Fruit fly (Drosophila melanogaster) whole organism, prepupa: ENCODE measurements around the gene CG31050.
A peak's percentile ranks its signal among the peaks of the same experiment; 100 is the strongest.

ENCODE experiments used
- Blimp-1 ChIP-seq: fragments of 200-800 bp; sonication (Bioruptor generic); optimal IDR thresholded peaks from 3 replicates; lab custom pipeline; 2017; ENCODE audit warnings: missing biosample characterization, missing genetic modification characterization, mild to moderate bottlenecking, moderate library complexity, missing genetic modification reagents
- CG10669 ChIP-seq: fragments of 200-800 bp; sonication (Bioruptor generic); optimal IDR thresholded peaks from 3 replicates; lab custom pipeline; 2018; ENCODE audit warnings: missing biosample characterization, mild to moderate bottlenecking, missing genetic modification characterization, moderate library complexity
- CG11294 ChIP-seq: fragments of 200-800 bp; sonication (Bioruptor generic); IDR thresholded peaks from 2 replicates; pipeline ENCODE4 v1.3.6; 2022; ENCODE audit warnings: missing biosample characterization, missing genetic modification characterization
- CG11902 ChIP-seq: fragments of 200-800 bp; sonication (Bioruptor generic); optimal IDR thresholded peaks from 3 replicates; lab custom pipeline; 2016; ENCODE audit warnings: missing biosample characterization, missing genetic modification characterization
- CG15336 ChIP-seq: fragments of 200-800 bp; sonication (Bioruptor generic); IDR thresholded peaks from 2 replicates; pipeline ENCODE4 v1.3.6; 2022; ENCODE audit warnings: missing biosample characterization, missing genetic modification characterization
- CG1621 ChIP-seq: fragments of 200-800 bp; sonication (Bioruptor generic); optimal IDR thresholded peaks from 3 replicates; lab custom pipeline; 2018; ENCODE audit warnings: missing biosample characterization, mild to moderate bottlenecking, missing genetic modification characterization
- CG3032 ChIP-seq: fragments of 200-800 bp; optimal IDR thresholded peaks from 2 replicates; lab custom pipeline; 2019; ENCODE audit warnings: missing biosample characterization, mild to moderate bottlenecking, missing genetic modification characterization, moderate library complexity
- CG31627 ChIP-seq: fragments of 200-800 bp; sonication (Bioruptor generic); optimal IDR thresholded peaks from 3 replicates; lab custom pipeline; 2016; ENCODE audit warnings: missing biosample characterization, missing genetic modification characterization
- CG32006 ChIP-seq: fragments of 200-800 bp; sonication (Bioruptor generic); optimal IDR thresholded peaks from 3 replicates; lab custom pipeline; 2017; ENCODE audit warnings: missing biosample characterization, mild to moderate bottlenecking, missing genetic modification characterization
- CG3919 ChIP-seq: fragments of 200-800 bp; sonication (Bioruptor generic); optimal IDR thresholded peaks from 3 replicates; lab custom pipeline; 2016; ENCODE audit warnings: missing biosample characterization, missing genetic modification characterization
- CG4318 ChIP-seq: fragments of 200-800 bp; sonication (Bioruptor generic); optimal IDR thresholded peaks from 3 replicates; lab custom pipeline; 2017; ENCODE audit warnings: missing biosample characterization, mild to moderate bottlenecking, missing genetic modification characterization
- CG6276 ChIP-seq: fragments of 200-800 bp; sonication (Bioruptor generic); optimal IDR thresholded peaks from 2 replicates; lab custom pipeline; 2017; ENCODE audit warnings: missing biosample characterization, mild to moderate bottlenecking, missing genetic modification characterization
- CG6792 ChIP-seq: fragments of 200-800 bp; sonication (Bioruptor generic); optimal IDR thresholded peaks from 3 replicates; lab custom pipeline; 2016; ENCODE audit warnings: missing biosample characterization, missing genetic modification characterization
- CG6854 ChIP-seq: fragments of 200-800 bp; sonication (Bioruptor generic); optimal IDR thresholded peaks from 2 replicates; lab custom pipeline; 2017; ENCODE audit warnings: missing biosample characterization, mild to moderate bottlenecking, missing genetic modification characterization
- CG7368 ChIP-seq: fragments of 200-800 bp; sonication (Bioruptor generic); optimal IDR thresholded peaks from 3 replicates; lab custom pipeline; 2016; ENCODE audit warnings: missing biosample characterization, missing genetic modification characterization
- CG8119 ChIP-seq: fragments of 200-800 bp; sonication (Bioruptor generic); IDR thresholded peaks from 3 replicates; pipeline ENCODE4 v1.3.6; 2022; ENCODE audit warnings: missing biosample characterization, missing genetic modification characterization
- CG9139 ChIP-seq: fragments of 200-800 bp; sonication (Bioruptor generic); optimal IDR thresholded peaks from 3 replicates; lab custom pipeline; 2017; ENCODE audit warnings: missing biosample characterization, mild to moderate bottlenecking, missing genetic modification characterization
- Eip75B ChIP-seq: fragments of 200-800 bp; sonication (Bioruptor generic); optimal IDR thresholded peaks from 3 replicates; lab custom pipeline; 2016; ENCODE audit warnings: missing biosample characterization, missing genetic modification characterization
- Eip78C ChIP-seq: fragments of 200-800 bp; sonication (Bioruptor generic); peaks from one replicate; lab custom pipeline; 2016; ENCODE audit warnings: missing biosample characterization, missing genetic modification characterization
- Eip93F ChIP-seq: fragments of 200-800 bp; sonication (Bioruptor generic); optimal IDR thresholded peaks from 2 replicates; lab custom pipeline; 2016; ENCODE audit warnings: missing biosample characterization, mild to moderate bottlenecking, missing genetic modification characterization
- Ets21C ChIP-seq: fragments of 200-800 bp; sonication (Bioruptor generic); optimal IDR thresholded peaks from 3 replicates; lab custom pipeline; 2016; ENCODE audit warnings: missing biosample characterization, missing genetic modification characterization
- Ets96B ChIP-seq: fragments of 200-800 bp; optimal IDR thresholded peaks from 2 replicates; lab custom pipeline; 2019; ENCODE audit warnings: missing biosample characterization, mild to moderate bottlenecking, missing genetic modification characterization, moderate library complexity
- Hr38 ChIP-seq: sonication (Bioruptor generic); optimal IDR thresholded peaks from 2 replicates; lab custom pipeline; 2016; ENCODE audit warnings: missing biosample characterization, missing genetic modification characterization
- Hr39 ChIP-seq: fragments of 200-800 bp; sonication (Bioruptor generic); optimal IDR thresholded peaks from 2 replicates; lab custom pipeline; 2016; ENCODE audit warnings: missing biosample characterization, missing genetic modification characterization
- Hr4 ChIP-seq: fragments of 200-800 bp; sonication (Bioruptor generic); optimal IDR thresholded peaks from 3 replicates; lab custom pipeline; 2016; ENCODE audit warnings: missing biosample characterization, missing genetic modification characterization
- Smox ChIP-seq: fragments of 200-800 bp; sonication (Bioruptor generic); optimal IDR thresholded peaks from 3 replicates; lab custom pipeline; 2016; ENCODE audit warnings: missing biosample characterization, missing genetic modification characterization
- Sox102F ChIP-seq: fragments of 200-800 bp; sonication (Bioruptor generic); optimal IDR thresholded peaks from 2 replicates; lab custom pipeline; 2016; ENCODE audit warnings: missing biosample characterization, mild to moderate bottlenecking, missing genetic modification characterization
- Sox15 ChIP-seq: fragments of 200-800 bp; sonication (Bioruptor generic); optimal IDR thresholded peaks from 3 replicates; lab custom pipeline; 2016; ENCODE audit warnings: missing biosample characterization, missing genetic modification characterization
- achi ChIP-seq: fragments of 200-800 bp; sonication (Bioruptor generic); optimal IDR thresholded peaks from 3 replicates; lab custom pipeline; 2016; ENCODE audit warnings: missing biosample characterization, missing genetic modification characterization
- cyc ChIP-seq: fragments of 200-800 bp; sonication (Bioruptor generic); optimal IDR thresholded peaks from 3 replicates; lab custom pipeline; 2016; ENCODE audit warnings: missing biosample characterization, missing genetic modification characterization
- dsx ChIP-seq: fragments of 200-800 bp; optimal IDR thresholded peaks from 3 replicates; lab custom pipeline; 2019; ENCODE audit warnings: missing biosample characterization, mild to moderate bottlenecking, missing genetic modification characterization, moderate library complexity; ENCODE audit not compliant: poor library complexity, severe bottlenecking
- eg ChIP-seq: fragments of 200-800 bp; sonication (Bioruptor generic); IDR thresholded peaks from 3 replicates; pipeline ENCODE4 v1.3.6; 2022; ENCODE audit warnings: missing biosample characterization, missing genetic modification characterization
- esn ChIP-seq: fragments of 200-800 bp; sonication (Bioruptor generic); optimal IDR thresholded peaks from 2 replicates; lab custom pipeline; 2016; ENCODE audit warnings: missing biosample characterization, mild to moderate bottlenecking, missing genetic modification characterization, moderate library complexity
- fd59A ChIP-seq: fragments of 200-800 bp; sonication (Bioruptor generic); optimal IDR thresholded peaks from 2 replicates; lab custom pipeline; 2017; ENCODE audit warnings: missing biosample characterization, mild to moderate bottlenecking, missing genetic modification characterization, missing genetic modification reagents
- fd85E ChIP-seq: fragments of 200-800 bp; sonication (Bioruptor generic); optimal IDR thresholded peaks from 3 replicates; lab custom pipeline; 2016; ENCODE audit warnings: missing biosample characterization, missing genetic modification characterization
- fkh ChIP-seq: fragments of 200-800 bp; sonication (Bioruptor generic); optimal IDR thresholded peaks from 3 replicates; lab custom pipeline; 2017; ENCODE audit warnings: missing biosample characterization, mild to moderate bottlenecking, missing genetic modification characterization, moderate library complexity
- net ChIP-seq: fragments of 200-800 bp; sonication (Bioruptor generic); optimal IDR thresholded peaks from 3 replicates; lab custom pipeline; 2016; ENCODE audit warnings: missing biosample characterization, missing genetic modification characterization
- pdm3 ChIP-seq: fragments of 200-800 bp; sonication (Bioruptor generic); optimal IDR thresholded peaks from 3 replicates; lab custom pipeline; 2016; ENCODE audit warnings: missing biosample characterization, missing genetic modification characterization
- spab ChIP-seq: fragments of 200-800 bp; sonication (Bioruptor generic); optimal IDR thresholded peaks from 2 replicates; lab custom pipeline; 2017; ENCODE audit warnings: missing biosample characterization, mild to moderate bottlenecking, missing genetic modification characterization, missing genetic modification reagents
- ss ChIP-seq, 2 experiments: fragments of 200-800 bp; sonication (Bioruptor generic); optimal IDR thresholded peaks; 2 replicates in 1 of 2; 3 replicates in 1 of 2; lab custom pipeline; 2017 to 2018; ENCODE audit warnings: mild to moderate bottlenecking in 2 of 2, missing biosample characterization in 2 of 2, missing genetic modification characterization in 2 of 2, moderate library complexity in 1 of 2
- svp ChIP-seq: fragments of 200-800 bp; sonication (Bioruptor generic); peaks from one replicate; lab custom pipeline; 2016; ENCODE audit warnings: missing biosample characterization, missing genetic modification characterization
- topi ChIP-seq: fragments of 200-800 bp; sonication (Bioruptor generic); optimal IDR thresholded peaks from 3 replicates; lab custom pipeline; 2016; ENCODE audit warnings: missing biosample characterization, missing genetic modification characterization
- vri ChIP-seq: fragments of 200-800 bp; sonication (Bioruptor generic); optimal IDR thresholded peaks from 3 replicates; lab custom pipeline; 2016; ENCODE audit warnings: missing biosample characterization, mild to moderate bottlenecking, missing genetic modification characterization

The CG31050 gene

dm6 chr3R:28631753-28632152, 18.5 kb downstream of the CG31050 start (continued):
- TF ChIP-seq CG11902 (GFP tag; lab: Kevin White, UChicago) (peak; percentile 35), spab (peak; percentile 38), CG1621 (no peak), Eip75B (GFP tag; lab: Kevin White, UChicago) (peak; percentile 40), fd85E (GFP tag; lab: Kevin White, UChicago) (no peak), Eip78C (GFP tag; lab: Kevin White, UChicago) (peak; percentile 77), Smox (peak; percentile 23)

dm6 chr3R:28630861-28631260, 19.4 kb downstream of the CG31050 start:
- TF ChIP-seq fd59A (GFP tag; lab: Kevin White, UChicago) = no peak
- no peak for TF ChIP-seq Sox15 (GFP tag; lab: Kevin White, UChicago)
- TF ChIP-seq CG3032 = no peak
- TF ChIP-seq CG11294 (GFP tag; lab: Robert Waterston, UW) = no peak
- TF ChIP-seq CG9139 (GFP tag; lab: Kevin White, UChicago) = no peak
- no peak for TF ChIP-seq ss (GFP tag; optimal IDR thresholded peaks at IDR 0.05; lab: Kevin White, UChicago)
- TF ChIP-seq pdm3 (GFP tag; lab: Kevin White, UChicago) = no peak
- peak; percentile 48 for TF ChIP-seq CG6276 (GFP tag; lab: Kevin White, UChicago)
- no peak for TF ChIP-seq CG3919 (GFP tag; lab: Kevin White, UChicago)
- TF ChIP-seq esn (GFP tag; lab: Kevin White, UChicago) = no peak
- no peak for TF ChIP-seq Eip93F (GFP tag; lab: Kevin White, UChicago)
- no peak for TF ChIP-seq CG7368 (GFP tag; lab: Kevin White, UChicago)
- peak; percentile 56 for TF ChIP-seq CG15336 (GFP tag; lab: Robert Waterston, UW)
- TF ChIP-seq eg (GFP tag; lab: Robert Waterston, UW) = peak; percentile 55; the same call in 1 of the 3 replicates
- no peak for TF ChIP-seq CG6792 (GFP tag; lab: Kevin White, UChicago)
- TF ChIP-seq CG6854 = no peak
- TF ChIP-seq CG8119 (GFP tag; lab: Robert Waterston, UW) = peak; percentile 68; the same call in 2 of the 3 replicates

- TF ChIP-seq Eip75B (GFP tag; lab: Kevin White, UChicago) = no peak
- TF ChIP-seq Ets96B (tag; lab: Kevin White, UChicago) = no peak
- TF ChIP-seq CG32006 (GFP tag; lab: Kevin White, UChicago) = peak; percentile 30
- TF ChIP-seq Eip93F (GFP tag; lab: Kevin White, UChicago) = no peak
- TF ChIP-seq Blimp-1 = no peak
- TF ChIP-seq Eip78C (GFP tag; lab: Kevin White, UChicago) = peak; percentile 46
- no peak for TF ChIP-seq achi
- TF ChIP-seq cyc = peak; percentile 5
- TF ChIP-seq Ets21C (GFP tag; lab: Kevin White, UChicago) = no peak
- TF ChIP-seq CG8119 (GFP tag; lab: Robert Waterston, UW) = 0 out of 3 replicates have a peak, but pooled peaks have one; percentile 13
- TF ChIP-seq Sox102F = no peak
- peak; percentile 13 for TF ChIP-seq Hr4 (GFP tag; lab: Kevin White, UChicago)
- TF ChIP-seq CG3919 (GFP tag; lab: Kevin White, UChicago) = no peak
- TF ChIP-seq Smox = no peak
- TF ChIP-seq, all 60 proteins: peak for 5
These were observed 20.2 kb downstream of the CG31050 start for dm6 chr3R:28630092-28630491.

dm6 chr3R:28629186-28629979, 20.9 kb downstream of the CG31050 start:
- TF ChIP-seq CG31627 (GFP tag; lab: Kevin White, UChicago) = peak; percentile 13
- TF ChIP-seq CG10669 = peak; percentile 30
- peak; percentile 38 for TF ChIP-seq CG4318 (GFP tag; lab: Kevin White, UChicago)
- TF ChIP-seq CG32006 (GFP tag; lab: Kevin White, UChicago) = peak; percentile 79
- no peak for TF ChIP-seq CG6276 (GFP tag; lab: Kevin White, UChicago)
- peak; percentile 78 for TF ChIP-seq vri (GFP tag; lab: Kevin White, UChicago)
- TF ChIP-seq net (GFP tag; lab: Kevin White, UChicago) = peak; percentile 42
- TF ChIP-seq Ets96B (tag; lab: Kevin White, UChicago) = peak; percentile 53
- TF ChIP-seq cyc = peak; percentile 23
- TF ChIP-seq dsx = peak; percentile 18
- no peak for TF ChIP-seq CG8119 (GFP tag; lab: Robert Waterston, UW)
- TF ChIP-seq fd59A (GFP tag; lab: Kevin White, UChicago) = peak; percentile 33
- TF ChIP-seq fkh (GFP tag; lab: Kevin White, UChicago) = no peak
- TF ChIP-seq pdm3 (GFP tag; lab: Kevin White, UChicago) = peak; percentile 53
- TF ChIP-seq Hr38 (GFP tag; lab: Kevin White, UChicago) = no peak
- no peak for TF ChIP-seq spab
- TF ChIP-seq svp (GFP tag; lab: Kevin White, UChicago) = peak; percentile 96
- peak; percentile 38 for TF ChIP-seq Hr39
- TF ChIP-seq CG15336 (GFP tag; lab: Robert Waterston, UW) = 0 out of 2 replicates have a peak, but pooled peaks have one; percentile 11
- no peak for TF ChIP-seq topi (GFP tag; lab: Kevin White, UChicago)
